Fruit fly (Drosophila melanogaster) whole organism, embryonic: ENCODE data around the gene CG8191.
A peak's percentile ranks its signal among the peaks of the same experiment; 100 is the strongest.

Experiments
- Aef1 ChIP-seq: fragments of 200-800 bp; sonication (Bioruptor generic); IDR thresholded peaks from 3 replicates; pipeline ENCODE4 v1.3.6; 2022; ENCODE audit warnings: missing biosample characterization, missing genetic modification characterization
- CG10209 ChIP-seq: fragments of 200-800 bp; sonication (Bioruptor generic); optimal IDR thresholded peaks from 3 replicates; lab custom pipeline; 2017; ENCODE audit warnings: missing biosample characterization, mild to moderate bottlenecking, missing genetic modification characterization, missing genetic modification reagents
- CG10267 ChIP-seq: fragments of 200-800 bp; sonication (Bioruptor generic); optimal IDR thresholded peaks from 2 replicates; lab custom pipeline; 2018; ENCODE audit warnings: missing biosample characterization, mild to moderate bottlenecking, missing genetic modification characterization, moderate library complexity
- CG10274 ChIP-seq: fragments of 200-800 bp; sonication (Bioruptor generic); optimal IDR thresholded peaks from 3 replicates; lab custom pipeline; 2017; ENCODE audit warnings: missing biosample characterization, mild to moderate bottlenecking, missing genetic modification characterization
- CG10462 ChIP-seq: fragments of 200-800 bp; sonication (Bioruptor generic); optimal IDR thresholded peaks from 2 replicates; lab custom pipeline; 2016; ENCODE audit warnings: missing biosample characterization, missing genetic modification characterization
- CG12769 ChIP-seq: fragments of 200-800 bp; sonication (Bioruptor generic); optimal IDR thresholded peaks from 2 replicates; lab custom pipeline; 2019; ENCODE audit warnings: missing biosample characterization, mild to moderate bottlenecking, missing genetic modification characterization, moderate library complexity
- CG12942 ChIP-seq: fragments of 200-800 bp; sonication (Bioruptor generic); optimal IDR thresholded peaks from 3 replicates; lab custom pipeline; 2016; ENCODE audit warnings: missing biosample characterization, missing genetic modification characterization
- CG14860 ChIP-seq: fragments of 200-800 bp; sonication (Bioruptor generic); IDR thresholded peaks from 3 replicates; pipeline ENCODE4 v1.3.6; 2022; ENCODE audit warnings: missing biosample characterization, missing genetic modification characterization; ENCODE audit not compliant: partially characterized antibody
- CG1529 ChIP-seq: fragments of 200-800 bp; sonication (Bioruptor generic); optimal IDR thresholded peaks from 3 replicates; lab custom pipeline; 2018; ENCODE audit warnings: missing biosample characterization, missing genetic modification characterization
- CG15479 ChIP-seq: fragments of 200-800 bp; sonication (Bioruptor generic); optimal IDR thresholded peaks from 3 replicates; lab custom pipeline; 2019; ENCODE audit warnings: missing biosample characterization, mild to moderate bottlenecking, missing genetic modification characterization, moderate library complexity
- CG17186 ChIP-seq: fragments of 200-800 bp; sonication (Bioruptor generic); optimal IDR thresholded peaks from 3 replicates; lab custom pipeline; 2017; ENCODE audit warnings: missing biosample characterization, missing genetic modification reagents, missing genetic modification characterization
- CG17359 ChIP-seq: fragments of 200-800 bp; sonication (Bioruptor generic); optimal IDR thresholded peaks from 3 replicates; lab custom pipeline; 2018; ENCODE audit warnings: missing biosample characterization, mild to moderate bottlenecking, missing genetic modification characterization, moderate library complexity
- CG18619 ChIP-seq: fragments of 200-800 bp; sonication (Bioruptor generic); optimal IDR thresholded peaks from 3 replicates; lab custom pipeline; 2017; ENCODE audit warnings: missing biosample characterization, mild to moderate bottlenecking, missing genetic modification characterization
- CG31224 ChIP-seq: fragments of 200-800 bp; sonication (Bioruptor generic); IDR thresholded peaks from 2 replicates; pipeline ENCODE4 v1.3.6; 2022; ENCODE audit warnings: missing biosample characterization, missing genetic modification characterization
- CG3281 ChIP-seq: fragments of 200-800 bp; sonication (Bioruptor generic); optimal IDR thresholded peaks from 3 replicates; lab custom pipeline; 2017; ENCODE audit warnings: missing biosample characterization, mild to moderate bottlenecking, missing genetic modification characterization
- CG4424 ChIP-seq: fragments of 200-800 bp; sonication (Bioruptor generic); optimal IDR thresholded peaks from 3 replicates; lab custom pipeline; 2016; ENCODE audit warnings: missing biosample characterization, missing genetic modification characterization
- CG4617 ChIP-seq: fragments of 200-800 bp; sonication (Bioruptor generic); optimal IDR thresholded peaks from 3 replicates; lab custom pipeline; 2016; ENCODE audit warnings: missing biosample characterization, missing genetic modification characterization, borderline replicate concordance
- CG4820 ChIP-seq: fragments of 200-800 bp; sonication (Bioruptor generic); optimal IDR thresholded peaks from 3 replicates; lab custom pipeline; 2016; ENCODE audit warnings: missing biosample characterization, missing genetic modification characterization
- CG6689 ChIP-seq: fragments of 200-800 bp; sonication (Bioruptor generic); IDR thresholded peaks from 2 replicates; pipeline ENCODE4 v1.3.6; 2022; ENCODE audit warnings: missing biosample characterization, missing genetic modification characterization
- CG7963 ChIP-seq: fragments of 200-800 bp; sonication (Bioruptor generic); IDR thresholded peaks from 3 replicates; pipeline ENCODE4 v1.3.6; 2022; ENCODE audit warnings: missing biosample characterization, missing genetic modification characterization; ENCODE audit not compliant: partially characterized antibody
- CG7987 ChIP-seq: fragments of 200-800 bp; sonication (Bioruptor generic); optimal IDR thresholded peaks from 2 replicates; lab custom pipeline; 2018; ENCODE audit warnings: missing biosample characterization, mild to moderate bottlenecking, missing genetic modification characterization, moderate library complexity
- Chrac-16 ChIP-seq: fragments of 200-800 bp; sonication (Bioruptor generic); optimal IDR thresholded peaks from 3 replicates; lab custom pipeline; 2016; ENCODE audit warnings: missing biosample characterization, missing genetic modification characterization
- Eip74EF ChIP-seq, 2 experiments: fragments of 200-800 bp in 1 of 2; fragments of >200 bp in 1 of 2; sonication (Bioruptor generic) in 1 of 2; optimal IDR thresholded peaks; 2 replicates each; lab custom pipeline; 2017 to 2019; ENCODE audit warnings: missing biosample characterization in 2 of 2, missing genetic modification characterization in 2 of 2, mild to moderate bottlenecking in 1 of 2, moderate library complexity in 1 of 2
- GATAe ChIP-seq: fragments of 200-800 bp; sonication (Bioruptor generic); conservative IDR thresholded peaks from 2 replicates; pipeline ENCODE4 v1.3.6; 2022; ENCODE audit warnings: missing biosample characterization, missing genetic modification characterization
- HmgZ ChIP-seq: fragments of 200-800 bp; sonication (Bioruptor generic); optimal IDR thresholded peaks from 2 replicates; lab custom pipeline; 2018; ENCODE audit warnings: missing biosample characterization, mild to moderate bottlenecking, missing genetic modification characterization
- NC2α ChIP-seq: fragments of 200-800 bp; sonication (Bioruptor generic); optimal IDR thresholded peaks from 2 replicates; lab custom pipeline; 2016; ENCODE audit warnings: missing biosample characterization, missing genetic modification characterization
- NC2β ChIP-seq: fragments of 200-800 bp; sonication (Bioruptor generic); optimal IDR thresholded peaks from 2 replicates; lab custom pipeline; 2016; ENCODE audit warnings: missing biosample characterization, missing genetic modification characterization
- Nf-YC ChIP-seq: fragments of 200-800 bp; optimal IDR thresholded peaks from 3 replicates; lab custom pipeline; 2019; ENCODE audit warnings: missing biosample characterization, mild to moderate bottlenecking, missing genetic modification characterization, moderate library complexity
- Oaz ChIP-seq: fragments of 200-800 bp; sonication (Bioruptor generic); IDR thresholded peaks from 2 replicates; pipeline ENCODE4 v1.3.6; 2022; ENCODE audit warnings: missing biosample characterization, missing genetic modification characterization
- PHDP ChIP-seq: fragments of 200-800 bp; sonication (Bioruptor generic); optimal IDR thresholded peaks from 3 replicates; lab custom pipeline; 2018; ENCODE audit warnings: missing biosample characterization, mild to moderate bottlenecking, missing genetic modification characterization, moderate library complexity
- Poxn ChIP-seq: fragments of 200-800 bp; sonication (Bioruptor generic); IDR thresholded peaks from 2 replicates; pipeline ENCODE4 v1.3.6; 2022; ENCODE audit warnings: missing biosample characterization, missing genetic modification characterization
- Side ChIP-seq: fragments of 200-800 bp; sonication (Bioruptor generic); optimal IDR thresholded peaks from 2 replicates; lab custom pipeline; 2016; ENCODE audit warnings: missing biosample characterization, missing genetic modification characterization
- bcd ChIP-seq: fragments of 200-800 bp; sonication (Bioruptor generic); optimal IDR thresholded peaks from 2 replicates; lab custom pipeline; 2017; ENCODE audit warnings: missing biosample characterization, mild to moderate bottlenecking, missing genetic modification characterization
- bsh ChIP-seq, 2 experiments: fragments of 200-800 bp; sonication (Bioruptor generic); optimal IDR thresholded peaks; 2 replicates each; lab custom pipeline; 2017 to 2018; ENCODE audit warnings: mild to moderate bottlenecking in 2 of 2, missing biosample characterization in 2 of 2, missing genetic modification characterization in 2 of 2, moderate library complexity in 1 of 2
- btn ChIP-seq: fragments of 200-800 bp; sonication (Bioruptor generic); optimal IDR thresholded peaks from 2 replicates; lab custom pipeline; 2016; ENCODE audit warnings: missing biosample characterization, missing genetic modification characterization
- cad ChIP-seq: fragments of >200 bp; optimal IDR thresholded peaks from 2 replicates; lab custom pipeline; 2017; ENCODE audit warnings: missing biosample characterization, missing genetic modification characterization
- chinmo ChIP-seq: fragments of 200-800 bp; sonication (Bioruptor generic); IDR thresholded peaks from 4 replicates; pipeline ENCODE4 v1.3.6; 2022; ENCODE audit warnings: missing biosample characterization, missing genetic modification characterization; ENCODE audit not compliant: partially characterized antibody
- corto ChIP-seq: fragments of 200-800 bp; sonication (Bioruptor generic); optimal IDR thresholded peaks from 2 replicates; lab custom pipeline; 2016; ENCODE audit warnings: missing biosample characterization, mild to moderate bottlenecking, missing genetic modification characterization, moderate library complexity
- fd64A ChIP-seq: fragments of 200-800 bp; sonication (Bioruptor generic); optimal IDR thresholded peaks from 3 replicates; lab custom pipeline; 2018; ENCODE audit warnings: missing biosample characterization, mild to moderate bottlenecking, missing genetic modification characterization
- hb ChIP-seq: fragments of 200-800 bp; sonication (Bioruptor generic); IDR thresholded peaks from 3 replicates; pipeline ENCODE4 v1.3.6; 2022; ENCODE audit warnings: missing biosample characterization, missing genetic modification characterization; ENCODE audit not compliant: partially characterized antibody
- jigr1 ChIP-seq: fragments of 200-800 bp; sonication (Bioruptor generic); IDR thresholded peaks from 3 replicates; pipeline ENCODE4 v1.3.6; 2022; ENCODE audit warnings: missing biosample characterization, missing genetic modification characterization
- knrl ChIP-seq: fragments of 200-800 bp; sonication (Bioruptor generic); IDR thresholded peaks from 3 replicates; pipeline ENCODE4 v1.3.6; 2022; ENCODE audit warnings: missing biosample characterization, missing genetic modification characterization; ENCODE audit not compliant: partially characterized antibody
- nerfin-1 ChIP-seq: fragments of 200-800 bp; sonication (Bioruptor generic); optimal IDR thresholded peaks from 3 replicates; lab custom pipeline; 2019; ENCODE audit warnings: missing biosample characterization, mild to moderate bottlenecking, missing genetic modification characterization, moderate library complexity
- nerfin-2 ChIP-seq: fragments of 200-800 bp; sonication (Bioruptor generic); IDR thresholded peaks from 2 replicates; pipeline ENCODE4 v1.3.6; 2022; ENCODE audit warnings: missing biosample characterization, missing genetic modification characterization; ENCODE audit not compliant: partially characterized antibody
- odd ChIP-seq: fragments of 200-800 bp; sonication (Bioruptor generic); optimal IDR thresholded peaks from 2 replicates; lab custom pipeline; 2017; ENCODE audit warnings: missing biosample characterization, mild to moderate bottlenecking, missing genetic modification characterization
- otp ChIP-seq: fragments of 200-800 bp; sonication (Bioruptor generic); IDR thresholded peaks from 3 replicates; pipeline ENCODE4, ENCODE4 v1.3.6; 2022; ENCODE audit warnings: missing biosample characterization, missing genetic modification characterization
- ranshi ChIP-seq: fragments of 200-800 bp; sonication (Bioruptor generic); IDR thresholded peaks from 2 replicates; pipeline ENCODE4 v1.3.6; 2022; ENCODE audit warnings: missing biosample characterization, missing genetic modification characterization
- sisA ChIP-seq: fragments of 200-800 bp; sonication (Bioruptor generic); IDR thresholded peaks from 2 replicates; pipeline ENCODE4 v1.3.6; 2022; ENCODE audit warnings: missing biosample characterization, missing genetic modification characterization
- sob ChIP-seq: fragments of 200-800 bp; sonication (Bioruptor generic); IDR thresholded peaks from 2 replicates; pipeline ENCODE4 v1.3.6; 2022; ENCODE audit warnings: missing biosample characterization, missing genetic modification characterization
- tin ChIP-seq: fragments of 200-800 bp; sonication (Bioruptor generic); optimal IDR thresholded peaks from 3 replicates; lab custom pipeline; 2016; ENCODE audit warnings: missing biosample characterization, missing genetic modification characterization
- zf30C ChIP-seq: fragments of 200-800 bp; sonication (Bioruptor generic); optimal IDR thresholded peaks from 3 replicates; lab custom pipeline; 2018; ENCODE audit warnings: missing biosample characterization, mild to moderate bottlenecking, missing genetic modification characterization

Gene CG8191

dm6 chrX:15701047-15701446, 30.9 kb upstream of the CG8191 start, which contains the start of gene CG9240:
CG9240 (minus strand) TSS chrX:15701259.
- TF ChIP-seq CG31224 (GFP tag; lab: Robert Waterston, UW) (no peak), Aef1 (no peak), CG4424 (GFP tag; lab: Kevin White, UChicago) (no peak), Nf-YC (tag; lab: Kevin White, UChicago) (no peak), nerfin-2 (GFP tag; lab: Robert Waterston, UW) (no peak), tin (no peak), CG12942 (no peak), Oaz (GFP tag; lab: Robert Waterston, UW) (no peak), PHDP (tag; lab: Kevin White, UChicago) (no peak), CG17359 (no peak), nerfin-1 (tag; lab: Kevin White, UChicago) (no peak), CG7963 (no peak), CG4820 (GFP tag; lab: Kevin White, UChicago) (no peak), CG4617 (GFP tag; lab: Kevin White, UChicago) (no peak), Poxn (GFP tag; lab: Robert Waterston, UW) (no peak), CG15479 (GFP tag; lab: Kevin White, UChicago) (peak; percentile 18), CG1529 (GFP tag; lab: Kevin White, UChicago) (no peak), CG10462 (GFP tag; lab: Kevin White, UChicago) (no peak), zf30C (GFP tag; lab: Kevin White, UChicago) (no peak), CG6689 (GFP tag; lab: Robert Waterston, UW) (no peak), CG10209 (GFP tag; lab: Kevin White, UChicago) (no peak), CG17186 (GFP tag; lab: Kevin White, UChicago) (peak; percentile 42), sob (GFP tag; lab: Robert Waterston, UW) (no peak), fd64A (no peak), Chrac-16 (GFP tag; lab: Kevin White, UChicago) (no peak), jigr1 (GFP tag; lab: Robert Waterston, UW) (no peak), corto (no peak), ranshi (GFP tag; lab: Robert Waterston, UW) (no peak), CG7987 (no peak), otp (GFP tag; lab: Robert Waterston, UW) (no peak), GATAe (GFP tag; lab: Robert Waterston, UW) (no peak), Side (GFP tag; lab: Kevin White, UChicago) (no peak), CG12769 (peak; percentile 5), cad (GFP tag; lab: Kevin White, UChicago) (no peak), bsh (GFP tag; optimal IDR thresholded peaks at IDR 0.05; lab: Kevin White, UChicago) (no peak), NC2β (GFP tag; lab: Kevin White, UChicago) (no peak), chinmo (no peak), odd (GFP tag; lab: Kevin White, UChicago) (no peak), Eip74EF (GFP tag; optimal IDR thresholded peaks at IDR 0.05; lab: Kevin White, UChicago) (no peak), CG18619 (GFP tag; lab: Kevin White, UChicago) (no peak), hb (GFP tag; lab: Robert Waterston, UW) (no peak), bcd (GFP tag; lab: Kevin White, UChicago) (no peak), sisA (GFP tag; lab: Robert Waterston, UW) (no peak), knrl (no peak), CG10274 (GFP tag; lab: Kevin White, UChicago) (no peak), btn (GFP tag; lab: Kevin White, UChicago) (no peak), NC2α (GFP tag; lab: Kevin White, UChicago) (no peak), CG14860 (GFP tag; lab: Robert Waterston, UW) (no peak), HmgZ (tag; lab: Kevin White, UChicago) (peak; percentile 44), CG3281 (GFP tag; lab: Kevin White, UChicago) (peak; percentile 25), CG10267 (tag; lab: Kevin White, UChicago) (peak; percentile 4)
